Worm (Caenorhabditis elegans) whole organism, young adult: ENCODE measurements around the gene T28D6.3.

ENCODE experiments used
- D2030.7 ChIP-seq: fragments of 200-800 bp; sonication (Bioruptor generic); IDR thresholded peaks from 2 replicates; pipeline ENCODE4 v1.3.6; 2022; ENCODE audit warnings: missing genetic modification reagents, missing genetic modification characterization, missing compliant biosample characterization
- F10E7.11 ChIP-seq: sonication (generic microtip); optimal IDR thresholded peaks from 2 replicates; lab custom pipeline; 2017; ENCODE audit warnings: mild to moderate bottlenecking, missing genetic modification characterization, moderate library complexity, missing compliant biosample characterization
- F37B4.10 ChIP-seq: fragments of 200-800 bp; sonication (Bioruptor generic); IDR thresholded peaks from 2 replicates; pipeline ENCODE4 v1.3.6; 2022; ENCODE audit warnings: missing genetic modification characterization, missing compliant biosample characterization
- F57A8.1 ChIP-seq: fragments of 200-800 bp; sonication (Bioruptor generic); optimal IDR thresholded peaks from 2 replicates; lab custom pipeline; 2018; ENCODE audit warnings: mild to moderate bottlenecking, missing genetic modification characterization, moderate library complexity, missing compliant biosample characterization
- F57C9.4 ChIP-seq: sonication (generic microtip); optimal IDR thresholded peaks from 2 replicates; lab custom pipeline; 2017; ENCODE audit warnings: mild to moderate bottlenecking, missing genetic modification characterization, missing compliant biosample characterization
- K12H6.12 ChIP-seq: fragments of 200-800 bp; sonication (Bioruptor generic); optimal IDR thresholded peaks from 2 replicates; lab custom pipeline; 2018; ENCODE audit warnings: mild to moderate bottlenecking, missing genetic modification characterization, missing compliant biosample characterization
- T26A5.8 ChIP-seq: sonication (generic microtip); optimal IDR thresholded peaks from 2 replicates; lab custom pipeline; 2016; ENCODE audit warnings: missing genetic modification characterization, missing compliant biosample characterization
- Y53F4B.3 ChIP-seq: fragments of 200-800 bp; sonication (Bioruptor generic); IDR thresholded peaks from 2 replicates; pipeline ENCODE4 v1.3.6; 2022; ENCODE audit warnings: missing genetic modification reagents, missing genetic modification characterization, missing compliant biosample characterization
- Y79H2A.3 ChIP-seq: fragments of 200-800 bp; sonication (Bioruptor generic); conservative IDR thresholded peaks from 2 replicates; pipeline ENCODE4 v1.3.6; 2022; ENCODE audit warnings: missing genetic modification reagents, missing genetic modification characterization, missing compliant biosample characterization
- atf-7 ChIP-seq: sonication (generic microtip); optimal IDR thresholded peaks from 2 replicates; lab custom pipeline; 2017; ENCODE audit warnings: mild to moderate bottlenecking, missing genetic modification characterization, missing compliant biosample characterization
- athp-1 ChIP-seq: sonication (generic microtip); optimal IDR thresholded peaks from 2 replicates; lab custom pipeline; 2017; ENCODE audit warnings: mild to moderate bottlenecking, missing genetic modification characterization, missing compliant biosample characterization
- attf-3 ChIP-seq: fragments of 200-800 bp; sonication (Bioruptor generic); conservative IDR thresholded peaks from 2 replicates; pipeline ENCODE4 v1.3.6; 2022; ENCODE audit warnings: missing genetic modification reagents, missing genetic modification characterization, missing compliant biosample characterization
- attf-6 ChIP-seq: fragments of 200-800 bp; sonication (Bioruptor generic); IDR thresholded peaks from 2 replicates; pipeline ENCODE4 v1.3.6; 2022; ENCODE audit warnings: missing genetic modification reagents, missing genetic modification characterization, missing compliant biosample characterization
- bed-2 ChIP-seq: fragments of 200-800 bp; sonication (Bioruptor generic); IDR thresholded peaks from 2 replicates; pipeline ENCODE4 v1.3.6; 2022; ENCODE audit warnings: missing genetic modification reagents, missing genetic modification characterization, missing compliant biosample characterization
- ceh-40 ChIP-seq: fragments of 200-800 bp; sonication (Bioruptor generic); IDR thresholded peaks from 2 replicates; pipeline ENCODE4 v1.3.6; 2022; ENCODE audit warnings: missing genetic modification characterization, missing compliant biosample characterization
- egl-44 ChIP-seq: fragments of 200-800 bp; sonication (Bioruptor generic); IDR thresholded peaks from 2 replicates; pipeline ENCODE4 v1.3.6; 2022; ENCODE audit warnings: missing genetic modification reagents, missing genetic modification characterization, missing compliant biosample characterization
- ets-4 ChIP-seq: fragments of 200-800 bp; sonication (Bioruptor generic); optimal IDR thresholded peaks from 2 replicates; lab custom pipeline; 2018; ENCODE audit warnings: mild to moderate bottlenecking, missing genetic modification characterization, missing compliant biosample characterization
- fkh-3 ChIP-seq: sonication (generic microtip); optimal IDR thresholded peaks from 2 replicates; lab custom pipeline; 2016; ENCODE audit warnings: mild to moderate bottlenecking, missing genetic modification characterization, missing compliant biosample characterization
- hlh-12 ChIP-seq: sonication (generic microtip); optimal IDR thresholded peaks from 2 replicates; lab custom pipeline; 2016; ENCODE audit warnings: missing genetic modification characterization, missing compliant biosample characterization
- hrde-1 ChIP-seq: sonication (generic microtip); optimal IDR thresholded peaks from 2 replicates; lab custom pipeline; 2016; ENCODE audit warnings: missing genetic modification characterization, mild to moderate bottlenecking, missing compliant biosample characterization, moderate library complexity, missing genotype, missing genetic modification reagents, borderline replicate concordance
- lag-1 ChIP-seq: fragments of 200-800 bp; sonication (Bioruptor generic); IDR thresholded peaks from 2 replicates; pipeline ENCODE4 v1.3.6; 2022; ENCODE audit warnings: missing genetic modification reagents, missing genetic modification characterization, missing compliant biosample characterization
- let-607 ChIP-seq, 2 experiments: fragments of 200-800 bp in 1 of 2; sonication (Bioruptor generic) in 1 of 2; sonication (generic microtip) in 1 of 2; optimal IDR thresholded peaks; 2 replicates each; lab custom pipeline; 2016 to 2018; ENCODE audit warnings: mild to moderate bottlenecking in 2 of 2, missing compliant biosample characterization in 2 of 2, missing genetic modification characterization in 2 of 2, moderate library complexity in 2 of 2, missing genotype in 1 of 2
- madf-6 ChIP-seq: fragments of 200-800 bp; sonication (Bioruptor generic); IDR thresholded peaks from 2 replicates; pipeline ENCODE4 v1.3.6; 2022; ENCODE audit warnings: missing genetic modification reagents, missing genetic modification characterization, missing compliant biosample characterization
- mcd-1 ChIP-seq: fragments of 200-800 bp; sonication (Bioruptor generic); IDR thresholded peaks from 2 replicates; pipeline ENCODE4 v1.3.6; 2022; ENCODE audit warnings: missing genetic modification reagents, missing genetic modification characterization, missing compliant biosample characterization
- nfya-2 ChIP-seq: fragments of 200-800 bp; sonication (Bioruptor generic); IDR thresholded peaks from 2 replicates; pipeline ENCODE4 v1.3.6; 2022; ENCODE audit warnings: missing genetic modification reagents, missing genetic modification characterization, missing compliant biosample characterization
- nhr-120 ChIP-seq: fragments of 200-800 bp; sonication (Bioruptor generic); IDR thresholded peaks from 2 replicates; pipeline ENCODE4 v1.3.6; 2022; ENCODE audit warnings: missing genetic modification characterization, missing compliant biosample characterization
- nhr-90 ChIP-seq: sonication (generic microtip); optimal IDR thresholded peaks from 2 replicates; lab custom pipeline; 2016; ENCODE audit warnings: missing genotype, mild to moderate bottlenecking, missing genetic modification characterization, missing compliant biosample characterization
- pha-4 ChIP-seq: fragments of 150-350 bp; sonication (generic microtip); optimal IDR thresholded peaks from 2 replicates; lab custom pipeline; 2014; ENCODE audit warnings: missing biosample characterization, missing genetic modification reagents, missing genetic modification characterization
- repo-1 ChIP-seq: sonication (generic microtip); optimal IDR thresholded peaks from 2 replicates; lab custom pipeline; 2017; ENCODE audit warnings: mild to moderate bottlenecking, missing genetic modification characterization, missing compliant biosample characterization
- rpc-1 ChIP-seq, 2 experiments: fragments of 150-350 bp in 1 of 2; sonication (generic microtip) in 1 of 2; optimal IDR thresholded peaks; 2 replicates each; lab custom pipeline; 2014 to 2018; ENCODE audit warnings: missing biosample characterization in 1 of 2, missing genetic modification characterization in 1 of 2, missing genetic modification reagents in 1 of 2, missing genotype in 1 of 2
- snpc-3.4 ChIP-seq: sonication (generic microtip); optimal IDR thresholded peaks from 2 replicates; lab custom pipeline; 2017; ENCODE audit warnings: missing genetic modification characterization, mild to moderate bottlenecking, missing compliant biosample characterization, antibody characterized with exemption, moderate library complexity, missing genotype, missing genetic modification reagents
- tbp1 ChIP-seq: fragments of 200-800 bp; sonication (Bioruptor generic); optimal IDR thresholded peaks from 2 replicates; lab custom pipeline; 2018; ENCODE audit warnings: mild to moderate bottlenecking, missing genetic modification characterization, missing compliant biosample characterization
- tlf-1 ChIP-seq: fragments of 200-800 bp; sonication (Bioruptor generic); optimal IDR thresholded peaks from 2 replicates; lab custom pipeline; 2018; ENCODE audit warnings: mild to moderate bottlenecking, missing genetic modification characterization, missing compliant biosample characterization
- unc-62 ChIP-seq: fragments of 150-350 bp; optimal IDR thresholded peaks from 2 replicates; lab custom pipeline; 2014; ENCODE audit warnings: missing biosample characterization, missing genetic modification reagents, missing genetic modification characterization
- zfh-2 ChIP-seq: fragments of 200-800 bp; sonication (Bioruptor generic); conservative IDR thresholded peaks from 2 replicates; pipeline ENCODE4 v1.3.6; 2022; ENCODE audit warnings: missing genetic modification reagents, missing genetic modification characterization, missing compliant biosample characterization
- ztf-28 ChIP-seq: fragments of 200-800 bp; sonication (Bioruptor generic); IDR thresholded peaks from 2 replicates; pipeline ENCODE4 v1.3.6; 2022; ENCODE audit warnings: missing genetic modification reagents, missing genetic modification characterization, missing compliant biosample characterization

The T28D6.3 gene

ce11 chrIII:11390832-11391231, 24.3 kb downstream of the T28D6.3 start:
- TF ChIP-seq Y79H2A.3 (no peak), attf-6 (no peak), pha-4 (tag; lab: Kevin White, UChicago) (no peak), T26A5.8 (tag; lab: Kevin White, UChicago) (no peak), ets-4 (GFP tag; lab: Kevin White, UChicago) (no peak), attf-3 (no peak), hrde-1 (no peak), nhr-90 (tag; lab: Kevin White, UChicago) (no peak), fkh-3 (no peak)

- no peak for TF ChIP-seq nfya-2 (GFP tag; lab: Robert Waterston, UW)
- TF ChIP-seq Y53F4B.3 (GFP tag; lab: Robert Waterston, UW): no peak
- TF ChIP-seq repo-1 (tag; lab: Kevin White, UChicago): no peak
- TF ChIP-seq lag-1: no peak
- TF ChIP-seq snpc-3.4 (tag; lab: Kevin White, UChicago): no peak
- TF ChIP-seq atf-7 (tag; lab: Kevin White, UChicago): no peak
- TF ChIP-seq ceh-40 (GFP tag; lab: Robert Waterston, UW): no peak
- no peak for TF ChIP-seq let-607 (tag; optimal IDR thresholded peaks at IDR 0.05; lab: Kevin White, UChicago)
- no peak for TF ChIP-seq hlh-12 (tag; lab: Kevin White, UChicago)
- TF ChIP-seq mcd-1 (GFP tag; lab: Robert Waterston, UW): no peak
- 0 out of 2 replicates have a peak, but pooled peaks have one; percentile 10 for TF ChIP-seq madf-6
- no peak for TF ChIP-seq ztf-28 (GFP tag; lab: Robert Waterston, UW)
- TF ChIP-seq rpc-1 (optimal IDR thresholded peaks at IDR 0.05; lab: Kevin White, UChicago): no peak
- TF ChIP-seq rpc-1 (tag; optimal IDR thresholded peaks at IDR 0.05; lab: Kevin White, UChicago): no peak
- TF ChIP-seq egl-44: 0 out of 2 replicates have a peak, but pooled peaks have one; percentile 29
- TF ChIP-seq nhr-120: no peak
- no peak for TF ChIP-seq F57A8.1
- no peak for TF ChIP-seq K12H6.12 (tag; lab: Kevin White, UChicago)
Measured at ce11 chrIII:11391601-11392520, 25.3 kb downstream of the T28D6.3 start.

- no peak for TF ChIP-seq athp-1 (tag; lab: Kevin White, UChicago)
- no peak for TF ChIP-seq hlh-12 (tag; lab: Kevin White, UChicago)
- no peak for TF ChIP-seq bed-2 (GFP tag; lab: Robert Waterston, UW)
- TF ChIP-seq F37B4.10 (GFP tag; lab: Robert Waterston, UW): no peak
- no peak for TF ChIP-seq unc-62 (GFP tag; lab: Kevin White, UChicago)
- no peak for TF ChIP-seq F57C9.4 (tag; lab: Kevin White, UChicago)
- no peak for TF ChIP-seq D2030.7 (GFP tag; lab: Robert Waterston, UW)
- no peak for TF ChIP-seq Y79H2A.3
- no peak for TF ChIP-seq tlf-1 (GFP tag; lab: Kevin White, UChicago)
- no peak for TF ChIP-seq zfh-2 (GFP tag; lab: Robert Waterston, UW)
- no peak for TF ChIP-seq tbp1 (GFP tag; lab: Kevin White, UChicago)
- TF ChIP-seq F10E7.11: no peak
Measured at ce11 chrIII:11392740-11393139, 26.2 kb downstream of the T28D6.3 start.
